Fruit fly (Drosophila melanogaster): ENCODE data around the gene Rad17.

The Rad17 gene

DNA sequence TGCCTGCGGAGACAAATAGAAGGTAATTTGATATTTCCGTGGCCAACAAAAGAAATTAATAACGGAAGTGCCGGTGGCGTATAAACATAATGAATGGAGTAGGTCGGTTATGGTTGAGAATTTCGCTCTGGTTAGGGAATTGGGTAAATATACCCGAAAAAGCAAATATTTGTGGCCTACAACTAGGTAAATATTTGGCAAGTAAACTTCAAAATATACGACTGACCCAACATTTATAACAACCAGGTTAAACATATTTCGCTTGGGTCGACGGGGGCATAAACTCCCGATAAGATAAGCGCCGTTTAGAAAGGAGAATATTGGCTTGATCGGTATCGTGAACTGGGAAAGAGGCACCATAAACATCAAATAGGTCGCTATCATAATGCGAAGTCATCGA, 7.8 kb upstream of the Rad17 start:
- TF ChIP-seq CG9948 (tag; optimal IDR thresholded peaks at IDR 0.05) (no peak), CG4496 (GFP tag; IDR thresholded peaks at IDR 0.05) (no peak), CG8301 (tag; optimal IDR thresholded peaks at IDR 0.05) (no peak), CG12605 (GFP tag; IDR thresholded peaks at IDR 0.05) (no peak), EcR (GFP tag; optimal IDR thresholded peaks at IDR 0.05) (no peak), CG14655 (GFP tag; optimal IDR thresholded peaks at IDR 0.05) (no peak)

DNA sequence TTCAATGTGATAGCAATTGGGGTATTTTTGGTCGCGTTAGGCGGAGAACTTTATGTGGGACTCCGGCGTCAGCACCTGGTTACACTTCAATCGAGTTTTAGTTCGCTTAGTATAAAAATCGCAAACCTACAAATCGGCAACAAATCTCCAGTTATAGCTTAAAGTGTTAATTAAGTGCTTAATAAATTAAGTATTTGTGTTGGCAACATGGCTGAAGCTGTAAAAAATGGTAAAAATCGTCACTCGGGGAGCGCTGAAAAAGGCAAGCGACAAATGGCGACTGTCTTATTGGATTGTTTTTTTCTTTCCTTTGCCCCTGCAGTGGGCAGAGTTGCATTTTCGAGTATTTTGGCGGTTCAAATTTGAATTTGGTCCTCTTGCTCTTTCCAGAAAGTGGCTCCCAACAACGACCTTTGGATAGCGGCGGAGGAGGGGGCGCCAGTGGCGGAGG, 3.6 kb downstream of the Rad17 start, which contains the start of gene Hexim:
Gene Hexim (plus strand): TSS at position 85 of the 451 bp plus-strand sequence.
- no peak for TF ChIP-seq Pif1A (GFP tag; optimal IDR thresholded peaks at IDR 0.05)
- no peak for TF ChIP-seq fd96Ca (GFP tag; IDR thresholded peaks at IDR 0.05)
- TF ChIP-seq Snoo (tag; optimal IDR thresholded peaks at IDR 0.05) = peak; percentile 26
- peak; percentile 52; the same call in 2 of the 3 replicates for TF ChIP-seq CG4496 (GFP tag; IDR thresholded peaks at IDR 0.05)
- no peak for TF ChIP-seq CG32121 (GFP tag; IDR thresholded peaks at IDR 0.05)
- peak; percentile 31 for TF ChIP-seq gl (tag; optimal IDR thresholded peaks at IDR 0.05)
- peak; percentile 52 for TF ChIP-seq Ets98B (GFP tag; IDR thresholded peaks at IDR 0.05)
- TF ChIP-seq D1 (tag; optimal IDR thresholded peaks at IDR 0.05) = no peak
- TF ChIP-seq CG34367 (tag; optimal IDR thresholded peaks at IDR 0.05) = no peak
- TF ChIP-seq CG17806 (tag; optimal IDR thresholded peaks at IDR 0.05) = peak; percentile 20
- peak; percentile 29 for TF ChIP-seq CG15710 (tag; optimal IDR thresholded peaks at IDR 0.05)
- no peak; the same call in 1 of the 2 replicates for TF ChIP-seq CG12605 (GFP tag; IDR thresholded peaks at IDR 0.05)
- no peak for TF ChIP-seq CG8301 (tag; optimal IDR thresholded peaks at IDR 0.05)
- no peak for TF ChIP-seq CG9948 (tag; optimal IDR thresholded peaks at IDR 0.05)
- no peak for TF ChIP-seq CG8159 (tag; optimal IDR thresholded peaks at IDR 0.05)
- no peak for TF ChIP-seq CG10348 (GFP tag; IDR thresholded peaks at IDR 0.05)
- no peak for TF ChIP-seq Pif1B (GFP tag; optimal IDR thresholded peaks at IDR 0.05)
- no peak for TF ChIP-seq CG13204 (GFP tag; optimal IDR thresholded peaks at IDR 0.05)
- peak; percentile 40 for TF ChIP-seq EcR (GFP tag; optimal IDR thresholded peaks at IDR 0.05)
- TF ChIP-seq CG14655 (GFP tag; optimal IDR thresholded peaks at IDR 0.05) = no peak
- no peak for TF ChIP-seq rn (GFP tag; IDR thresholded peaks at IDR 0.05)

DNA sequence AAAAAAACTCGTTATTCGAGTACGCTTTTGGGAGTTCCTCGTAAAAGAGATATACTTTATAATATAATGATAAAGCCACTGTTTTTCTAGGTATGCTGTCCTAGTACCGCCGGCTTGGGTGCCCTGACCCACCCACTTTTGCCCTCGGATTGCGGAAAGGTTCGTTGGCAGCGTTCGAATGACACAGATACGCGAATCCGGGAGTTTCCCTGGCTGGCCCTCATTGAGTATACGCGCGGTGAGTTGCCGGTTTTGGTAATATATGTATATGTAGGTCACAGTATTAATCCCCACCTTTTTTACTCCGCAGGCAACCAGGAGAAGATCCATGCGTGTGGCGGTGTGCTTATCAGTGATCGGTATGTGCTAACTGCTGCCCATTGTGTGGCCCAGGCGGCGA, 4.8 kb downstream of the Rad17 start:
- TF ChIP-seq EcR (GFP tag; optimal IDR thresholded peaks at IDR 0.05) = no peak
- no peak for TF ChIP-seq Snoo (tag; optimal IDR thresholded peaks at IDR 0.05)
- TF ChIP-seq Pif1B (GFP tag; optimal IDR thresholded peaks at IDR 0.05) = no peak
- TF ChIP-seq D1 (tag; optimal IDR thresholded peaks at IDR 0.05) = no peak

DNA sequence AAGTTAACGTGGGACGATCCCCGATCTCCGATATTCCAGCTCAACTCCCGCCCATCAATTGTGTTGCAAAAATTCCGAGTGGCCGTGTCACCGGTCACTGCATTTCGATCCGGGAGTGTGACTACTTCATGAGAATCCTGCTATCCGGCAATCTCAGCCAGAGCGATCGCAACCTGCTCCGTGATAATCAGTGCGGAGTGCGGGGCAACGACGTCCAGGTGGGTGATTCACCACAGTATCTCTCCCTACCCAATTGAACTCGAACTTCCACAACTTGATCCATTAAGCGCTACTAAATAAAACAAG, 5.4 kb downstream of the Rad17 start:
- no peak for TF ChIP-seq Pif1B (GFP tag; optimal IDR thresholded peaks at IDR 0.05)
- TF ChIP-seq Snoo (tag; optimal IDR thresholded peaks at IDR 0.05) = no peak

DNA sequence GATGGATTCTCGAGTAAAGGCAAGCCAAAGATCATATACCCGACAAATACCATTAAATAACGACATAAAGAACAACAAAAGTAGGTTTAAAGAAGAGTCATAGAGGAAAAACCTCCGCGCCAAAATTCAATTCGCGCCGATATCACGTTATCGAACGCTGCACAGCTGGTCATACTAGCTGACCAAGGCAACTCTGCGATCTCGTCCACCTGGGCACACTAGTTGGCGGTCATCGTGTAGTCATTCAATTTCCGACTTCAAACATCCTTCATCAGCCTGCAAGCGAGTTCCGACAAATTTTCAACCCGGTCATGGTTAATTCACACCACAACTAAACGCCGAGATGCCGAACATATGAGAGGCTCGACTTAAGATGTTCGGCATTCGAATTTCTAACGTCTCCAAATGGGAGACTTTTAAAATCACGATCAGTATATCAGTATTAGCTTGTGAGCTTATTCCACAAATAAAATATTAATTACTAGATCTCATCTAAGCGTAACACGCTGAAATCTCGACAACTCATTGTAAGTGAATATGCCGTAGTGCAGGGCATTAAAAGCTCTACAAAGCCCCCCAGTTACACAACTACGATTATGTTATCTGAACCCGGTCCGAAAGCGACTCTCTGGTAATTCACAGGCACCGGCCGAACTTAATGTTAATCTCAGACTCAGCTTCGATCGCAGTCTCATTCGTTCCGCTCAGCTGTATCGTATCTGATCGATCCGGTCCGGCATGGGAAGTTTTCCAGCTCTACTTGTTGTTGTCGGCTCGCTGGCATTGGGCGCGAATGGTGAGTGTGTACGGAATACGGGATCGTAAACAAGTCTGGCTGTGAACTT, 6.0 kb downstream of the Rad17 start, which contains the start of gene CG3505:
Gene CG3505 (plus strand): TSS at position 688 of the 845 bp plus-strand sequence.
- no peak for TF ChIP-seq CG13204 (GFP tag; optimal IDR thresholded peaks at IDR 0.05)
- no peak for TF ChIP-seq D1 (tag; optimal IDR thresholded peaks at IDR 0.05)
- TF ChIP-seq Ets98B (GFP tag; IDR thresholded peaks at IDR 0.05) = peak; percentile 73
- TF ChIP-seq CG8301 (tag; optimal IDR thresholded peaks at IDR 0.05) = peak; percentile 20
- peak; percentile 27 for TF ChIP-seq Snoo (tag; optimal IDR thresholded peaks at IDR 0.05)
- peak; percentile 74; the same call in 2 of the 3 replicates for TF ChIP-seq fd96Ca (GFP tag; IDR thresholded peaks at IDR 0.05)
- peak; percentile 25 for TF ChIP-seq CG34367 (tag; optimal IDR thresholded peaks at IDR 0.05)
- TF ChIP-seq CG32121 (GFP tag; IDR thresholded peaks at IDR 0.05) = peak; percentile 54; the same call in 1 of the 2 replicates
- peak; percentile 65; the same call in 1 of the 2 replicates for TF ChIP-seq CG12605 (GFP tag; IDR thresholded peaks at IDR 0.05)
- no peak for TF ChIP-seq gl (tag; optimal IDR thresholded peaks at IDR 0.05)
- TF ChIP-seq CG15710 (tag; optimal IDR thresholded peaks at IDR 0.05) = peak; percentile 48
- no peak for TF ChIP-seq CG10348 (GFP tag; IDR thresholded peaks at IDR 0.05)
- no peak for TF ChIP-seq CG14655 (GFP tag; optimal IDR thresholded peaks at IDR 0.05)
- no peak for TF ChIP-seq CG9948 (tag; optimal IDR thresholded peaks at IDR 0.05)
- TF ChIP-seq CG17806 (tag; optimal IDR thresholded peaks at IDR 0.05) = peak; percentile 24
- no peak for TF ChIP-seq Pif1A (GFP tag; optimal IDR thresholded peaks at IDR 0.05)
- peak; percentile 56; the same call in 1 of the 3 replicates for TF ChIP-seq CG4496 (GFP tag; IDR thresholded peaks at IDR 0.05)
- no peak for TF ChIP-seq EcR (GFP tag; optimal IDR thresholded peaks at IDR 0.05)
- peak; percentile 4 for TF ChIP-seq Pif1B (GFP tag; optimal IDR thresholded peaks at IDR 0.05)
- peak; percentile 40 for TF ChIP-seq CG8159 (tag; optimal IDR thresholded peaks at IDR 0.05)
- TF ChIP-seq rn (GFP tag; IDR thresholded peaks at IDR 0.05) = no peak

DNA sequence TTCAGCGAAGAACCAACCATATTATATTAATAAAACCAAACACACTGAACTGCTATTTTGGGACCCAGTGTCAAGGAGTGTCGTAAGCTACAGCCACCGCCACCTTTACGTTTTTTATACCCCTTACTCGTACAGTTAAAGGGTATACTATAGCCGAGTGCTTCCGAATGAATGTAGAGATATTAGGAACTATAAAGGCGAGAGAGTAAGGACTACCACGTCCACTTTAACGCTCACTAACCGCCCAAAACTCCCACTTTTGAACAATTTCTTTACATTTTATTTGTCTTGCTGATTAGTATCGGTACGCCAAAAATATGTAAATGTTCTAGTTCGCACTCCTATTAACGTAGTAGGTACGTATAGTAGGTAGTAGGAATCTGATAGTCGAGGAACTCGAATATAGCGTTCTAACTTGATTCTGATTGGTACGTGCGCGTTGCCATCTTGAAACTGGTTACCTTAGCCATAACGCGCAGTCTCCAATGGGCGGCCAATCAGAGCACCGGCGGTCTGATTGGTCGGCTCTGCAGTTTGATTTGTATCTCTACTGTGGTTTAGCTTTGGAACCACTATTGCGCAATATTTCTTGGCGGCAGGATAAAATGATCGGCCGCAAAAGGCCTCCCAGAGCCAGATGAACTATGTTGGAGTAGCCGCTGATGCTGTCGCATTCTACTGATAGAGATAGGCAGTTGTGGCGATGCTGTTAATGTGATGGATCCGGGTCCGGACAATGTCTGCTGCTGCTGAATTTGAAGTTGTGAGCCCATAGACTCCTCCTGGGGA, 6.9 kb downstream of the Rad17 start:
- TF ChIP-seq CG34367 (tag; optimal IDR thresholded peaks at IDR 0.05) = peak; percentile 15
- peak; percentile 58 for TF ChIP-seq CG8301 (tag; optimal IDR thresholded peaks at IDR 0.05)
- no peak for TF ChIP-seq Ets98B (GFP tag; IDR thresholded peaks at IDR 0.05)
- TF ChIP-seq CG9948 (tag; optimal IDR thresholded peaks at IDR 0.05) = peak; percentile 34
- no peak for TF ChIP-seq CG14655 (GFP tag; optimal IDR thresholded peaks at IDR 0.05)
- TF ChIP-seq Pif1A (GFP tag; optimal IDR thresholded peaks at IDR 0.05) = peak; percentile 39
- TF ChIP-seq CG10348 (GFP tag; IDR thresholded peaks at IDR 0.05) = no peak
- no peak for TF ChIP-seq CG12605 (GFP tag; IDR thresholded peaks at IDR 0.05)
- TF ChIP-seq CG15710 (tag; optimal IDR thresholded peaks at IDR 0.05) = peak; percentile 3
- TF ChIP-seq CG8159 (tag; optimal IDR thresholded peaks at IDR 0.05) = no peak
- no peak for TF ChIP-seq D1 (tag; optimal IDR thresholded peaks at IDR 0.05)
- no peak for TF ChIP-seq CG4496 (GFP tag; IDR thresholded peaks at IDR 0.05)
- no peak for TF ChIP-seq EcR (GFP tag; optimal IDR thresholded peaks at IDR 0.05)
- no peak for TF ChIP-seq Snoo (tag; optimal IDR thresholded peaks at IDR 0.05)
- TF ChIP-seq CG13204 (GFP tag; optimal IDR thresholded peaks at IDR 0.05) = no peak
- no peak for TF ChIP-seq CG32121 (GFP tag; IDR thresholded peaks at IDR 0.05)
- peak; percentile 26 for TF ChIP-seq CG17806 (tag; optimal IDR thresholded peaks at IDR 0.05)
- TF ChIP-seq gl (tag; optimal IDR thresholded peaks at IDR 0.05) = no peak
- TF ChIP-seq fd96Ca (GFP tag; IDR thresholded peaks at IDR 0.05) = peak; percentile 39; the same call in 2 of the 3 replicates
- TF ChIP-seq Pif1B (GFP tag; optimal IDR thresholded peaks at IDR 0.05) = peak; percentile 62
- TF ChIP-seq rn (GFP tag; IDR thresholded peaks at IDR 0.05) = no peak
